Worm (Caenorhabditis elegans): Measurements from ENCODE around the gene cul-3.
A peak's percentile ranks its signal among the peaks of the same experiment; 100 is the strongest.

The cul-3 gene

ce11 chrV:176870-177467 lies at the start of gene cul-3:
TSS of gene cul-3 (plus strand) at chrV:177417.
- TF ChIP-seq ztf-29 (GFP tag; IDR thresholded peaks at IDR 0.05) (no peak), tab-1 (GFP tag; IDR thresholded peaks at IDR 0.05) (no peak), ref-1 (GFP tag; conservative IDR thresholded peaks at IDR 0.05) (no peak), ztf-23 (GFP tag; IDR thresholded peaks at IDR 0.05) (no peak), med-1 (GFP tag; optimal IDR thresholded peaks at IDR 0.05; ENCODE audit: insufficient read depth) (no peak), cog-1 (tag; optimal IDR thresholded peaks at IDR 0.05) (no peak), flt-1 (GFP tag; IDR thresholded peaks at IDR 0.05) (no peak)

ce11 chrV:127882-128281 lies 49.3 kb upstream of the cul-3 start, which contains the start of the genes W03F9.2 and sftb-2:
TSS of gene W03F9.2 (minus strand) at chrV:128034.
TSS of gene sftb-2 (plus strand) at chrV:128237.
- TF ChIP-seq cog-1 (tag; optimal IDR thresholded peaks at IDR 0.05) (no peak), flt-1 (GFP tag; IDR thresholded peaks at IDR 0.05) (peak; percentile 33; the same call in 1 of the 2 replicates), ztf-23 (GFP tag; IDR thresholded peaks at IDR 0.05) (no peak)

ce11 chrV:130186-130585 lies 47.0 kb upstream of the cul-3 start:
- TF ChIP-seq klf-2 (GFP tag; conservative IDR thresholded peaks at IDR 0.05) (no peak), ztf-23 (GFP tag; IDR thresholded peaks at IDR 0.05) (no peak), flt-1 (GFP tag; IDR thresholded peaks at IDR 0.05) (no peak), ztf-29 (GFP tag; IDR thresholded peaks at IDR 0.05) (no peak), tab-1 (GFP tag; IDR thresholded peaks at IDR 0.05) (no peak), T22C8.4 (GFP tag; IDR thresholded peaks at IDR 0.05) (no peak), ref-1 (GFP tag; conservative IDR thresholded peaks at IDR 0.05) (no peak), cog-1 (tag; optimal IDR thresholded peaks at IDR 0.05) (no peak), med-1 (GFP tag; optimal IDR thresholded peaks at IDR 0.05; ENCODE audit: insufficient read depth) (no peak)

ce11 chrV:137667-138066 lies 39.5 kb upstream of the cul-3 start:
- TF ChIP-seq klf-2 (GFP tag; conservative IDR thresholded peaks at IDR 0.05) (no peak), med-1 (GFP tag; optimal IDR thresholded peaks at IDR 0.05; ENCODE audit: insufficient read depth) (no peak), ztf-23 (GFP tag; IDR thresholded peaks at IDR 0.05) (no peak), cog-1 (tag; optimal IDR thresholded peaks at IDR 0.05) (no peak), ztf-29 (GFP tag; IDR thresholded peaks at IDR 0.05) (no peak), tab-1 (GFP tag; IDR thresholded peaks at IDR 0.05) (no peak), T22C8.4 (GFP tag; IDR thresholded peaks at IDR 0.05) (no peak), flt-1 (GFP tag; IDR thresholded peaks at IDR 0.05) (no peak), ref-1 (GFP tag; conservative IDR thresholded peaks at IDR 0.05) (no peak)

- TF ChIP-seq flt-1 (GFP tag; IDR thresholded peaks at IDR 0.05) (no peak), ztf-23 (GFP tag; IDR thresholded peaks at IDR 0.05) (no peak), ref-1 (GFP tag; conservative IDR thresholded peaks at IDR 0.05) (no peak), med-1 (GFP tag; optimal IDR thresholded peaks at IDR 0.05; ENCODE audit: insufficient read depth) (no peak), klf-2 (GFP tag; conservative IDR thresholded peaks at IDR 0.05) (no peak), T22C8.4 (GFP tag; IDR thresholded peaks at IDR 0.05) (no peak), cog-1 (tag; optimal IDR thresholded peaks at IDR 0.05) (no peak), ztf-29 (GFP tag; IDR thresholded peaks at IDR 0.05) (no peak)
Observed at ce11 chrV:138592-138991, 38.6 kb upstream of the cul-3 start, which contains the start of gene W03F9.9. TSS of gene W03F9.9 (plus strand) at chrV:138892.

- no peak for TF ChIP-seq cog-1 (tag; optimal IDR thresholded peaks at IDR 0.05)
- no peak for TF ChIP-seq flt-1 (GFP tag; IDR thresholded peaks at IDR 0.05)
Observed at ce11 chrV:141257-141656, 36.0 kb upstream of the cul-3 start, which contains the start of gene W03F9.11. TSS of gene W03F9.11 (minus strand) at chrV:141357.

- TF ChIP-seq cog-1 (tag; optimal IDR thresholded peaks at IDR 0.05) (no peak), flt-1 (GFP tag; IDR thresholded peaks at IDR 0.05) (no peak), ref-1 (GFP tag; conservative IDR thresholded peaks at IDR 0.05) (no peak), ztf-29 (GFP tag; IDR thresholded peaks at IDR 0.05) (no peak), med-1 (GFP tag; optimal IDR thresholded peaks at IDR 0.05; ENCODE audit: insufficient read depth) (no peak), tab-1 (GFP tag; IDR thresholded peaks at IDR 0.05) (no peak), ztf-23 (GFP tag; IDR thresholded peaks at IDR 0.05) (no peak)
Observed at ce11 chrV:144794-145193, 32.4 kb upstream of the cul-3 start, which contains the start of gene srh-82. TSS of gene srh-82 (plus strand) at chrV:145094.

- no peak for TF ChIP-seq tab-1 (GFP tag; IDR thresholded peaks at IDR 0.05)
- TF ChIP-seq klf-2 (GFP tag; conservative IDR thresholded peaks at IDR 0.05) = no peak
- no peak for TF ChIP-seq T22C8.4 (GFP tag; IDR thresholded peaks at IDR 0.05)
- no peak for TF ChIP-seq med-1 (GFP tag; optimal IDR thresholded peaks at IDR 0.05; ENCODE audit: insufficient read depth)
- no peak for TF ChIP-seq cog-1 (tag; optimal IDR thresholded peaks at IDR 0.05)
- TF ChIP-seq flt-1 (GFP tag; IDR thresholded peaks at IDR 0.05) = no peak
- TF ChIP-seq ztf-29 (GFP tag; IDR thresholded peaks at IDR 0.05) = no peak
- no peak for TF ChIP-seq ref-1 (GFP tag; conservative IDR thresholded peaks at IDR 0.05)
- no peak for TF ChIP-seq ztf-23 (GFP tag; IDR thresholded peaks at IDR 0.05)
Observed at ce11 chrV:145694-146093, 31.5 kb upstream of the cul-3 start.

ce11 chrV:150059-150458 lies 27.2 kb upstream of the cul-3 start:
- TF ChIP-seq cog-1 (tag; optimal IDR thresholded peaks at IDR 0.05) = no peak
- no peak for TF ChIP-seq tab-1 (GFP tag; IDR thresholded peaks at IDR 0.05)
- no peak for TF ChIP-seq ztf-23 (GFP tag; IDR thresholded peaks at IDR 0.05)

ce11 chrV:151310-151709 lies 25.9 kb upstream of the cul-3 start, which contains the start of gene W03F9.4:
TSS of gene W03F9.4 (minus strand) at chrV:151388.
- TF ChIP-seq tab-1 (GFP tag; IDR thresholded peaks at IDR 0.05) = no peak
- no peak for TF ChIP-seq flt-1 (GFP tag; IDR thresholded peaks at IDR 0.05)
- no peak for TF ChIP-seq med-1 (GFP tag; optimal IDR thresholded peaks at IDR 0.05; ENCODE audit: insufficient read depth)
- TF ChIP-seq ztf-29 (GFP tag; IDR thresholded peaks at IDR 0.05) = no peak
- TF ChIP-seq ref-1 (GFP tag; conservative IDR thresholded peaks at IDR 0.05) = no peak
- TF ChIP-seq T22C8.4 (GFP tag; IDR thresholded peaks at IDR 0.05) = no peak
- TF ChIP-seq klf-2 (GFP tag; conservative IDR thresholded peaks at IDR 0.05) = no peak
- no peak for TF ChIP-seq cog-1 (tag; optimal IDR thresholded peaks at IDR 0.05)
- no peak for TF ChIP-seq ztf-23 (GFP tag; IDR thresholded peaks at IDR 0.05)

Data from whole organism, midembryonic.